Worm (Caenorhabditis elegans): ENCODE measurements around the gene nas-31.
A peak's percentile ranks its signal among the peaks of the same experiment; 100 is the strongest.

Gene nas-31

DNA sequence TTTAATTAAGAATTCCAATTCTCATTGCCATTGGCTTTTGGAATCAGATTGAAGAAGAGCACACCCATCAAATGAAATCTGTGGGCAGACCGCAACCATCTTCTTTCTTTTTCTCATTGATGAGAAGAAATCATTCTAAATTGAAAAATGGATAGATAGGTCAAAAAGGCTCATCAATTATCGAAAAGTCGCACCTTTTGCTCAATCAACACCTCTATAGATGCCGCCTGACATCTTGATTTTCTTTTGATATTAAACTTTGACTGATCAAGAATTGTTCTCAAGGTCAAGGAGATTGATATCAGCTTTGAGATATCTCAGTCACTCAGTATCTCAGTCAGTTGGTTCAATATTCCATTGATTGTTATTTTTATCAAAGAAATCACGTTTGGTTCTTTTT, 11.7 kb downstream of the nas-31 start:
- TF ChIP-seq fos-1 (tag; optimal IDR thresholded peaks at IDR 0.05) (no peak), ztf-4 (tag; optimal IDR thresholded peaks at IDR 0.05) (no peak), nhr-11 (tag; optimal IDR thresholded peaks at IDR 0.05) (no peak), lin-39 (tag; optimal IDR thresholded peaks at IDR 0.05) (no peak), gmeb-1 (tag; optimal IDR thresholded peaks at IDR 0.05) (no peak), snpc-4 (tag; optimal IDR thresholded peaks at IDR 0.05) (no peak), nhr-23 (tag; optimal IDR thresholded peaks at IDR 0.05) (no peak)

DNA sequence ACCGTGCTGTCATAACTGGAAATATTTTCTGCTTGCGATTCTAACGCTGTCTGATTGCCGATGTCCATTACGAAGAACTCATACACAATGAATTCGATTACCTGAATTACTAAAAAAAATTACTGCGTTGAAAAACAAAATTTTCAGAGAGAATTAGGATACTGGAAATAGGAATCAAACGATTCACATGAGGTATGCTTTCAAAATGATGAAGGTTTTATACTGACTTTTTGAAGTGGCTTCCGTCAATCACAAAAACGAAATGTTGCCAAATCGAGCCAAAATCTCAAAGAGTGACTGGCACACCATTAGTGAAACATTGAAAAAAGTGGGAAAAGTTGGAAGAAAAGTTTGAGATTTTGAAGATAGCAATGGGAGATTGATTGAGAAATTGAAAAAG, 12.6 kb downstream of the nas-31 start, which contains the start of gene zzz-1:
Gene zzz-1 (minus strand): TSS at position 101 of the 400 bp plus-strand sequence.
- TF ChIP-seq elt-3 (tag; optimal IDR thresholded peaks at IDR 0.05) (no peak), lsy-2 (tag; optimal IDR thresholded peaks at IDR 0.05) (no peak), gmeb-1 (tag; optimal IDR thresholded peaks at IDR 0.05) (no peak), nhr-77 (tag; optimal IDR thresholded peaks at IDR 0.05) (no peak), lin-39 (tag; optimal IDR thresholded peaks at IDR 0.05) (no peak), mbf-1 (tag; optimal IDR thresholded peaks at IDR 0.05) (no peak), snpc-4 (tag; optimal IDR thresholded peaks at IDR 0.05) (no peak)

DNA sequence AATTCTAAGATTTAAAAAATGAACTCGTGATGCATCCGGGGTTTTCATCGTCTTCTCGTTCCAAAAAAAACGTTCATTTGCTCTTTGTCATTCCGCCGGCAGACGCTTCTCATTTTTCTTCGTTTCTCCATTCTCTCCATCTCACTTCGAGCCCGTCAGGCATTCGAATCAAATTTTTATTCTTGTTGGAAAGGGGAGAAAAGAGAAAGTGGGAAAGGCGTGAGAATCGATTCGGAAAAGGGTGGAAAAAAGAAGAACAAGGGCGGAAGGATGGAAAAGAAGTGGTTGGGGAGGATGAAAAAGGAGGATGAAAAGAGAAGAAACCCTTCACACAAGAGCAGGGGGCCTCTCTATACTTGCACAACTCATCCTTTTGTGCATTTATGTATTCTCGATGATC, 16.9 kb downstream of the nas-31 start:
- TF ChIP-seq nhr-25 (tag; optimal IDR thresholded peaks at IDR 0.05) (no peak), Y55F3AM.14 (GFP tag; optimal IDR thresholded peaks at IDR 0.05) (peak; percentile 18), crh-2 (tag; optimal IDR thresholded peaks at IDR 0.05) (peak; percentile 31), alr-1 (tag; optimal IDR thresholded peaks at IDR 0.05) (no peak), C34F6.9 (tag; optimal IDR thresholded peaks at IDR 0.05) (peak; percentile 33), peb-1 (tag; optimal IDR thresholded peaks at IDR 0.05) (no peak), lsy-2 (tag; optimal IDR thresholded peaks at IDR 0.05) (peak in 1 of 2 experiments; percentile 31), unc-55 (GFP tag; optimal IDR thresholded peaks at IDR 0.05) (peak; percentile 40), zag-1 (tag; optimal IDR thresholded peaks at IDR 0.05) (peak; percentile 41)

DNA sequence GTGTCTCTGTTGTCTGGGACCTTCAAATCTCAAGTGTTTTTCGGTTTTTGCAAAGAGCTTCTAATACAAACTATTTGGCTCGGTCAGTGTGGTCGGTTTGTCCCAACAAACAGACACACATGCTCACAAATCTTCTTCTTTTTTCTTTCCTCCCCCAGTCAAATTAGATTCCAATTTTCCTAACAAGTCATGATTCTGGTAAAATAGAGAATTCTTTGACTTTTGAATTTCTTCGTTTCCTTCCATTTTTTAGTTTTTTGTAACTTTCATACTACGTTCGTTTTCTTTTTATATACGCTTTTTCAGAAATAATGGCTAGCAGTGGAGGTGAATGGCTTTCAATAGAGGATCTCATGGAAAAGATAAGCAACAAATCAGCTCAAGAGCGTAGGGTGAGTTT, 17.9 kb downstream of the nas-31 start, which contains the start of gene F32D8.15:
Gene F32D8.15 (plus strand): TSS at position 301 of the 400 bp plus-strand sequence.
- TF ChIP-seq nhr-129 (tag; optimal IDR thresholded peaks at IDR 0.05) (no peak), ztf-11 (tag; optimal IDR thresholded peaks at IDR 0.05) (no peak), zag-1 (tag; optimal IDR thresholded peaks at IDR 0.05) (no peak), nhr-23 (tag; optimal IDR thresholded peaks at IDR 0.05) (no peak), nhr-11 (tag; optimal IDR thresholded peaks at IDR 0.05) (no peak), nhr-25 (tag; optimal IDR thresholded peaks at IDR 0.05) (no peak), lin-11 (tag; optimal IDR thresholded peaks at IDR 0.05) (no peak), gmeb-1 (tag; optimal IDR thresholded peaks at IDR 0.05) (no peak), ceh-16 (tag; optimal IDR thresholded peaks at IDR 0.05) (no peak), ZK546.5 (tag; optimal IDR thresholded peaks at IDR 0.05) (no peak), crh-2 (tag; optimal IDR thresholded peaks at IDR 0.05) (no peak)

DNA sequence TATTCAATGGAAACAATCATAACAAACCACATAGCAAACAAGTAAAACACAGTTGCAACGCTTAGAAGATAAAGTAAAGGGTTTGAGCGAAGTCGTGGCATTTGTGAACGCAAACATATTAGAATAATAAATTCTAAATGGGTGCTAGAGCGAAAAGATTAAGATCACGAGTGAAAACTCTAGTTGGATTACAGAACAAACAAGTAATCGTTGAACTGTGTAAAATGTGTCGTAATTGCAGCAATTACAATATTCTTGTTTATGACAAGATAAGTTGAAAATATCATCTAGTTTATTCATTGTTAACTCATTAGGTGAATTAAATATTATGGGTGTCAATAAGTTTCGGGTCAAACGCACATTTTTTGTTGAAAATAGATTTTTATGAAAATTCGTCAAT, 19.0 kb downstream of the nas-31 start, which contains the start of gene F32D8.8:
Gene F32D8.8 (minus strand): TSS at position 101 of the 400 bp plus-strand sequence.
- TF ChIP-seq fos-1 (tag; optimal IDR thresholded peaks at IDR 0.05) (no peak), mbf-1 (tag; optimal IDR thresholded peaks at IDR 0.05) (no peak), alr-1 (tag; optimal IDR thresholded peaks at IDR 0.05) (no peak), dmd-4 (tag; optimal IDR thresholded peaks at IDR 0.05) (no peak), nhr-10 (tag; optimal IDR thresholded peaks at IDR 0.05) (no peak), nhr-21 (tag; optimal IDR thresholded peaks at IDR 0.05) (no peak)

DNA sequence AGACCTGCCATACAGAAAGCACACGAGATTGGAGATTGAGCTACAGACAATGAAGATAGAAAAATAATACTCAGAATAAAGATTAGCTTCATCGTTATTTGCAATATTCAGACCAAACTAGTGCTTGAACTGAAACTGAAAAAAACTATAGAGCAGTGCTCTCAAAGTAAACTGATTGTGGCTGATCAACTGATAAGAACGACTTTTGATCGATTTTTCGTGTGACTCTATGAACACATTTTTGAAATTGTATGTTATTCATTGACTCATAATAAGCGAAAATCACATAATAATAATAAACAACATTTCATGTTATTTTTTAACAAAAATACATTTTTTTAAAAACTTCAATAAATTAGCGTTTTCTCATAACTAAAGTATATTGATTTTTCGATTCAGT, 20.5 kb downstream of the nas-31 start, which contains the start of gene spp-16:
Gene spp-16 (minus strand): TSS at position 179 of the 400 bp plus-strand sequence.
- TF ChIP-seq fos-1 (tag; optimal IDR thresholded peaks at IDR 0.05) (peak; percentile 37), crh-2 (tag; optimal IDR thresholded peaks at IDR 0.05) (no peak)

DNA sequence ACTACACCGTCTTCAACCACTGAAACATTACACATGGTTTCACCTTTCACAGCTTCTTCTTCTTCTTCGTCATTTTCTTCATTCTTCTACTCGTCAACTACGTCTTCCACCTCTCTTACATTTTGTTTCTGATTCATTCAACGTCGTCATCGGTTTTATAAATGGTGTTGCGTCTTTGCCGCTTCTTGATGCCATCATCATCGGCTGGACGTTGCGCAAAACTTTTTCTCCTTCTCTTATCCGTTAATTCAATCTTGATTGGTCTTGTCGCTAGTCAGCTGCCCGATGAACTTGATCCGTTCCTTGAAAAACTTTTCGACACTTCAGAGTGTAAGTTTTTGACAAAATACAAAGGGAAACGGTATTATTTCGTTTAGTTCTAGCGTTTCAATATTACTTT, 23.0 kb downstream of the nas-31 start:
- TF ChIP-seq nhr-25 (tag; optimal IDR thresholded peaks at IDR 0.05) (peak; percentile 34), ceh-16 (tag; optimal IDR thresholded peaks at IDR 0.05) (peak; percentile 24), nhr-237 (tag; optimal IDR thresholded peaks at IDR 0.05) (no peak)

DNA sequence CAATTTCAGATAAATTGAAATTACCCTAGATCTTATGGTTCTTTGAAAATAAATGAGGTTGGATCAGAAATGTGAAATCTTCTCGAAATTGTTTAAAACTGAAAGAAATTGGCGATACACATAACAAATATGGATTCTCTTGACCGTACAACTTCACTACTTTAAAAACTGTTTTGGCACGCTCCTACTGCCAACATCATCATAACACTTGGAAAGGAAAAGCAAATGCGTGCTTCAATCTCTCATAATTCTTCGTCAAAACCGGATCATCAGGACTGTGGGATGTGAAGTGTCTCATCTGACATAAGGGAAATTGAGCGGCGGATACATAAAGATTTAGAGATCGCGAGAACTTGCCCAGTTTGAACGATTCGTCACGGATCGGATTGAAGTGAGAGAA, 23.5 kb downstream of the nas-31 start, which contains the start of gene F32D8.7:
Gene F32D8.7 (plus strand): TSS at position 329 of the 400 bp plus-strand sequence.
- TF ChIP-seq mab-5 (tag; optimal IDR thresholded peaks at IDR 0.05): no peak
- no peak for TF ChIP-seq R02D3.7 (tag; optimal IDR thresholded peaks at IDR 0.05)
- TF ChIP-seq nhr-77 (tag; optimal IDR thresholded peaks at IDR 0.05): no peak
- no peak for TF ChIP-seq skn-1 (tag; optimal IDR thresholded peaks at IDR 0.05)
- no peak for TF ChIP-seq peb-1 (tag; optimal IDR thresholded peaks at IDR 0.05)
- no peak for TF ChIP-seq unc-55 (GFP tag; optimal IDR thresholded peaks at IDR 0.05)
- no peak for TF ChIP-seq nhr-129 (tag; optimal IDR thresholded peaks at IDR 0.05)
- TF ChIP-seq C34F6.9 (tag; optimal IDR thresholded peaks at IDR 0.05): no peak
- no peak for TF ChIP-seq zag-1 (tag; optimal IDR thresholded peaks at IDR 0.05)
- TF ChIP-seq gmeb-1 (tag; optimal IDR thresholded peaks at IDR 0.05): no peak
- TF ChIP-seq nhr-10 (tag; optimal IDR thresholded peaks at IDR 0.05): no peak
- no peak for TF ChIP-seq dmd-4 (tag; optimal IDR thresholded peaks at IDR 0.05)
- no peak for TF ChIP-seq nhr-11 (tag; optimal IDR thresholded peaks at IDR 0.05)
- TF ChIP-seq unc-39 (tag; optimal IDR thresholded peaks at IDR 0.05): no peak
- no peak for TF ChIP-seq snpc-4 (tag; optimal IDR thresholded peaks at IDR 0.05)
- no peak for TF ChIP-seq elt-3 (tag; optimal IDR thresholded peaks at IDR 0.05)

Measured in whole organism, L2 larva.